Worm (Caenorhabditis elegans) whole organism, midembryonic: Measurements from ENCODE around the gene R07B7.2.

ENCODE experiments used
- T22C8.4 ChIP-seq: fragments of 200-800 bp; sonication (Bioruptor generic); IDR thresholded peaks from 2 replicates; pipeline ENCODE4 v1.3.6; 2022; ENCODE audit warnings: missing genetic modification characterization, missing compliant biosample characterization
- cog-1 ChIP-seq: sonication (generic microtip); optimal IDR thresholded peaks from 2 replicates; lab custom pipeline; 2016; ENCODE audit warnings: missing genetic modification characterization, missing compliant biosample characterization
- flt-1 ChIP-seq: fragments of 200-800 bp; sonication (Bioruptor generic); IDR thresholded peaks from 2 replicates; pipeline ENCODE4 v1.3.6; 2022; ENCODE audit warnings: missing genetic modification characterization, missing compliant biosample characterization
- klf-2 ChIP-seq: fragments of 200-800 bp; sonication (Bioruptor generic); conservative IDR thresholded peaks from 2 replicates; pipeline ENCODE4 v1.3.6; 2022; ENCODE audit warnings: missing genetic modification reagents, missing genetic modification characterization, missing compliant biosample characterization
- med-1 ChIP-seq: sonication (generic microtip); optimal IDR thresholded peaks from 2 replicates; lab custom pipeline; 2017; ENCODE audit warnings: missing genetic modification characterization, mild to moderate bottlenecking, missing compliant biosample characterization, antibody characterized with exemption, missing genetic modification reagents; ENCODE audit not compliant: insufficient read depth
- ref-1 ChIP-seq: fragments of 200-800 bp; sonication (Bioruptor generic); conservative IDR thresholded peaks from 2 replicates; pipeline ENCODE4 v1.3.6; 2022; ENCODE audit warnings: missing genetic modification reagents, missing genetic modification characterization, missing compliant biosample characterization
- tab-1 ChIP-seq: fragments of 200-800 bp; sonication (Bioruptor generic); IDR thresholded peaks from 2 replicates; pipeline ENCODE4 v1.3.6; 2022; ENCODE audit warnings: missing genetic modification characterization, missing compliant biosample characterization
- ztf-23 ChIP-seq: fragments of 200-800 bp; sonication (Bioruptor generic); IDR thresholded peaks from 2 replicates; pipeline ENCODE4 v1.3.6; 2022; ENCODE audit warnings: missing genetic modification reagents, missing genetic modification characterization, missing compliant biosample characterization
- ztf-29 ChIP-seq: fragments of 200-800 bp; sonication (Bioruptor generic); IDR thresholded peaks from 2 replicates; pipeline ENCODE4 v1.3.6; 2022; ENCODE audit warnings: missing genetic modification reagents, missing genetic modification characterization, missing compliant biosample characterization

R07B7.2 gene

ce11 chrV:12065859-12066258 is 6.3 kb upstream of the R07B7.2 start:
- TF ChIP-seq T22C8.4 (GFP tag; lab: Robert Waterston, UW): no peak

ce11 chrV:12065369-12065768 is 5.8 kb upstream of the R07B7.2 start, which contains the start of gene pqn-53:
pqn-53 (minus strand) TSS chrV:12065391.
- TF ChIP-seq T22C8.4 (GFP tag; lab: Robert Waterston, UW) (peak; percentile 48; the same call in 1 of the 2 replicates), klf-2 (GFP tag; lab: Robert Waterston, UW) (no peak), ztf-29 (GFP tag; lab: Robert Waterston, UW) (no peak), flt-1 (GFP tag; lab: Robert Waterston, UW) (0 out of 2 replicates have a peak, but pooled peaks have one; percentile 46)

DNA sequence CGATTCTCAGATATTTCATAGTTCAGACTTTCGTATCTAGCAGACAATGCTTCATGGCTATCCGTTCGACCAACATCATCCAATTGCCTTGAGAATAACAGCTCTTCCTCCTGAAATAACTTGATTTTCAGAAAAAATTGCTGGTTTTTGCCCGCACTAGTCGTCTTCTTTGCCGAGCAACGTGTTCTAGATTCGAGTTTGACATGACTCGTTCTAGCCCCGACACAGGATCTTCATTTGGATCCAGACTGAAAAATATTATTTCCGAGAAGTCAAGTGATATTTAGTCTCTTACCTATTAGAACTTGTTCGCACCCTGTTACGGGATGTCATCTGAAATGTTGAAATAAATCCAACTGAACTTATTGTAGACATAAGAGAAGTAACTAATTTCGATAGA is 3.5 kb upstream of the R07B7.2 start, which contains the start of gene clh-6:
TSS of gene clh-6 (minus strand) at position 333 of the 400 bp plus-strand sequence.
- no peak for TF ChIP-seq cog-1 (tag; lab: Kevin White, UChicago)
- TF ChIP-seq flt-1 (GFP tag; lab: Robert Waterston, UW): 0 out of 2 replicates have a peak, but pooled peaks have one; percentile 29
- no peak for TF ChIP-seq T22C8.4 (GFP tag; lab: Robert Waterston, UW)
- TF ChIP-seq med-1: no peak
- TF ChIP-seq klf-2 (GFP tag; lab: Robert Waterston, UW): no peak
- TF ChIP-seq ztf-29 (GFP tag; lab: Robert Waterston, UW): no peak
- no peak for TF ChIP-seq tab-1 (GFP tag; lab: Robert Waterston, UW)
- TF ChIP-seq ztf-23 (GFP tag; lab: Robert Waterston, UW): 0 out of 2 replicates have a peak, but pooled peaks have one; percentile 31
- no peak for TF ChIP-seq ref-1 (GFP tag; lab: Robert Waterston, UW)

DNA sequence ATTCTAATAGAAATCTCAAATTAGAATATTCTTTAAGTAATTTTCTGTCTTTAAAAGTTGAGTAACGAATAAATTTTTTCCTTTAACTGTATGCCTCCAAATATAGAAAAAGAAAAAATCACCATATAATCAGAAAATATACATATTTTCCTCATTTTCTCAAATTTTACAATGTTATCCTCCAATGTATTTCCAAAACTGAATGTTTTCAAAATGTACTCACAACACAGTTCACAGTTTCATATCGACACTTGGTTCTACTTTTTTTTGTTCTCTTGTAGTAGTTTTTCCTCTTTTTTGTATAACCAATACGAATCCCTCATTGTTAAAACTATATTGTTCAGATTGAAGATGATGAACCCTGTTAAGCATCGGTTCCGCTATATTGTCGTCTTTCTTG is 6.0 kb downstream of the R07B7.2 start, which contains the start of gene F10C2.7:
TSS of gene F10C2.7 (plus strand) at position 301 of the 400 bp plus-strand sequence.
- no peak for TF ChIP-seq cog-1 (tag; lab: Kevin White, UChicago)
- TF ChIP-seq ztf-29 (GFP tag; lab: Robert Waterston, UW): no peak
- no peak for TF ChIP-seq flt-1 (GFP tag; lab: Robert Waterston, UW)
- no peak for TF ChIP-seq klf-2 (GFP tag; lab: Robert Waterston, UW)
- TF ChIP-seq ztf-23 (GFP tag; lab: Robert Waterston, UW): no peak
- TF ChIP-seq med-1: no peak
- TF ChIP-seq tab-1 (GFP tag; lab: Robert Waterston, UW): no peak
- TF ChIP-seq T22C8.4 (GFP tag; lab: Robert Waterston, UW): no peak
- TF ChIP-seq ref-1 (GFP tag; lab: Robert Waterston, UW): no peak

DNA sequence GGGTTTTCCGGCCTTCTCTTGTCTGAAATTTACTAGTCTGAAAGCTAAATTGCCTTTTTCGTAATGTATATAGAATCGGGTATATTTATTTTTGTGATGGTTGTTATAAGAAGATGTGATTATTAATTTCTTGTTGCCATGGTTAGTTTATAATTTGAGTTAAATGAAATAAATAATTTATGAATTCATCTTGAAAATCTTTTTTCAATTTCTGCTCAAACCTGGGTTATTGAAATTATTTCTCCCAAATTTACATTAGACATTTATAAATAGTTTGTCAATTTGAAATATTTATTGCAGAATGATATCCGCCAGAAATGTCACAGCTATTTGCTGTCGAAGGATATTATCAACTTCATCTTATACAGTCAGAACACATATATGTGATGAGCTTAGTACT is 11.1 kb downstream of the R07B7.2 start, which contains the start of gene dars-2:
TSS of gene dars-2 (plus strand) at position 301 of the 400 bp plus-strand sequence.
- TF ChIP-seq klf-2 (GFP tag; lab: Robert Waterston, UW) (no peak), T22C8.4 (GFP tag; lab: Robert Waterston, UW) (no peak), ref-1 (GFP tag; lab: Robert Waterston, UW) (no peak), cog-1 (tag; lab: Kevin White, UChicago) (no peak), ztf-29 (GFP tag; lab: Robert Waterston, UW) (no peak), med-1 (no peak), tab-1 (GFP tag; lab: Robert Waterston, UW) (no peak), flt-1 (GFP tag; lab: Robert Waterston, UW) (no peak), ztf-23 (GFP tag; lab: Robert Waterston, UW) (no peak)

DNA sequence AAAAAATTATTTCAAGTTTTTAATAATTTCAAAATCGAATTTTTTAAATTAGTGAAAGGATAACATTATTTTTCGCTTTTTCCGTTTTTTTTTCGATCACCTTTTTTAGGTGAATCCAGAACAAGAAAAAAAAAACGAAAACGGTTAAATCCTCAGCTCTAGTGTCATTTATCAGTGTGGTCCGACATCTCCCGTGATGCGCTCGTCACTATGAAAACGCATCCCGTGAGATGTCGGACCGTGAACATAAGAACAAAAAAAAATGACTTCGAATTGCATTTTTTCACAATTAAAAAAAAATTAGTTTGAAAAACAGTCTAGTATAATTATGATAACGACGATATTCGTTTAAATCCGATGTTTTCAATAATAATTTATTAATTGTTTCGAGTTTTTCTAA is 11.8 kb downstream of the R07B7.2 start:
- no peak for TF ChIP-seq tab-1 (GFP tag; lab: Robert Waterston, UW)
- TF ChIP-seq klf-2 (GFP tag; lab: Robert Waterston, UW): no peak
- TF ChIP-seq ztf-23 (GFP tag; lab: Robert Waterston, UW): no peak
- no peak for TF ChIP-seq T22C8.4 (GFP tag; lab: Robert Waterston, UW)
- no peak for TF ChIP-seq ztf-29 (GFP tag; lab: Robert Waterston, UW)
- TF ChIP-seq ref-1 (GFP tag; lab: Robert Waterston, UW): no peak
- no peak for TF ChIP-seq med-1

DNA sequence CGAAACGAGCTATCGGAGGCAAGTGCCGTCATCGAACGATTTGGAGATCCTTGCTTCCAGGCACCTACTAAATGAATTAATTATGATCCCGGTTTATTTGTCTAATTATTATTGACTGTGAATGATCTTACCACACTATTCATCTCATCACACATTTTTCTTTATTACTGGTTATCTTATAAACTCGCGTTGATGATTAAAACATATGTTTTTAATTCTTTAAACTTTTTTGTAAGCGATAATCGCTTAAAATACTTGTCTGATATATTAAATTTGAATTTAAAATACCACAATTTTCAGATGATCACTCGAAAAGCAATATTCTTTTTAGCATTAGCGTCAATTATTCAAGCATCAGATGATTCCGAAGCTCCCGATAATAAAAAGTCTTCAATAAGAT is 14.4 kb downstream of the R07B7.2 start, which contains the start of gene F10C2.5:
TSS of gene F10C2.5 (plus strand) at position 301 of the 400 bp plus-strand sequence.
- TF ChIP-seq T22C8.4 (GFP tag; lab: Robert Waterston, UW) (no peak), tab-1 (GFP tag; lab: Robert Waterston, UW) (no peak), klf-2 (GFP tag; lab: Robert Waterston, UW) (no peak), flt-1 (GFP tag; lab: Robert Waterston, UW) (no peak), cog-1 (tag; lab: Kevin White, UChicago) (no peak), ztf-29 (GFP tag; lab: Robert Waterston, UW) (no peak), med-1 (no peak), ztf-23 (GFP tag; lab: Robert Waterston, UW) (no peak), ref-1 (GFP tag; lab: Robert Waterston, UW) (no peak)

DNA sequence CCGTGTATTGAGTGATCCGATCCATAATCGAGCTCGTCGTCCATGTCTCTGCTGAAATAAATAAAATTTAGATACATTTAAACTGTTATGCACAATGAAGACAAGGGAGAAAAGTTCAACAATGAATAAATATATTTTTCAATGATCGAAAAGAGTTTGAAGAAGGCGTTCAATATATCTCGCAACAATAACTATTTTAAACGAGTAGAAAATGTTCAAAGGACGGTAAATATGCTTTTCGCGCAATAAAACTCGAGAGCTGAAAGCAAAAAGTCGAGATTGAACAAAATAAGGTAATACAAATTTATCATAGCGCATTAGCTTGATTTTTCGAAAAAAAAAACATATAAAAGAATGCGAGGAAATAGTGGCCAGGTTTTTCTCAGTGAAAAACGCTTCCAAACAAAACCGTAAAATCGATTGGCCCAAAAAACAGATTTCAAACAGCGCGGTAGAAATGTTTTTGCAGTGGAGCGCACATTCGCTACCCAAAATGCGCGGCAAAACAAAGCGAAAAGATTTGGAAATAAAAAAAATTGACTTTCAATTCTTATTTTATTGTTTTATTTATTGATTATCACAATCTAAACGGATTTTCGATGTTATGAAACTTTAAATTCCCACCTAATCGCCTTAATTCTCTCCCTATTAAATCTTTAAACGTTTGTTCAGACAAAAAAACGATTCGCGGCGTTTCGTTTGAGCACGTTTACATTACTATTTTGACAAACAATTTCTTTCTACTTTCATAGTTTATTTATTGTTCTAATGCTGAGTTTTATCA is 18.5 kb downstream of the R07B7.2 start, which contains the start of the genes kup-1 and F10C2.4:
TSS of gene kup-1 (minus strand) at position 51 of the 784 bp plus-strand sequence.
TSS of gene F10C2.4 (plus strand) at position 734 of the 784 bp plus-strand sequence.
- TF ChIP-seq cog-1 (tag; lab: Kevin White, UChicago) (peak; percentile 53), med-1 (no peak)

ce11 chrV:12039755-12040154 is 19.8 kb downstream of the R07B7.2 start:
- TF ChIP-seq flt-1 (GFP tag; lab: Robert Waterston, UW): no peak
- no peak for TF ChIP-seq ztf-29 (GFP tag; lab: Robert Waterston, UW)
- TF ChIP-seq klf-2 (GFP tag; lab: Robert Waterston, UW): no peak
